Worm (Caenorhabditis elegans): ENCODE measurements around the gene R10D12.7.

ce11 chrV:13960916-13961315, 11.1 kb downstream of the R10D12.7 start, which contains the start of gene srh-24:
- TF ChIP-seq unc-62 (GFP tag; optimal IDR thresholded peaks at IDR 0.05) (no peak), nhr-28 (tag; optimal IDR thresholded peaks at IDR 0.05) (no peak), snpc-4 (tag; optimal IDR thresholded peaks at IDR 0.05) (no peak), sea-2 (GFP tag; optimal IDR thresholded peaks at IDR 0.05) (no peak)

All from whole organism, L3 larva.